Worm (Caenorhabditis elegans) whole organism, L3 larva: Measurements from ENCODE around the gene T20B12.4.

Source experiments
- R02D3.7 ChIP-seq: fragments of 150-350 bp; optimal IDR thresholded peaks from 2 replicates; lab custom pipeline; 2014; ENCODE audit warnings: missing biosample characterization, missing genetic modification characterization
- ZK546.5 ChIP-seq: sonication (generic microtip); optimal IDR thresholded peaks from 2 replicates; lab custom pipeline; 2017; ENCODE audit warnings: missing biosample characterization, missing genetic modification characterization
- aly-2 ChIP-seq: fragments of 150-350 bp; optimal IDR thresholded peaks from 2 replicates; lab custom pipeline; 2014; ENCODE audit warnings: missing biosample characterization, missing genetic modification characterization
- ama-1 ChIP-seq: fragments of 150-350 bp; optimal IDR thresholded peaks from 2 replicates; lab custom pipeline; 2018
- ceh-16 ChIP-seq: sonication (generic microtip); optimal IDR thresholded peaks from 2 replicates; lab custom pipeline; 2017; ENCODE audit warnings: missing biosample characterization, missing genetic modification characterization
- ceh-28 ChIP-seq: fragments of 150-350 bp; optimal IDR thresholded peaks from 2 replicates; lab custom pipeline; 2014; ENCODE audit warnings: missing biosample characterization, missing genetic modification reagents, missing genetic modification characterization
- ceh-9 ChIP-seq: sonication (generic microtip); optimal IDR thresholded peaks from 2 replicates; lab custom pipeline; 2018; ENCODE audit warnings: missing biosample characterization, missing genetic modification characterization
- egl-27 ChIP-seq: sonication (generic microtip); optimal IDR thresholded peaks from 4 replicates; lab custom pipeline; 2017; ENCODE audit warnings: missing biosample characterization, missing genetic modification reagents, missing genetic modification characterization
- egl-5 ChIP-seq: fragments of 150-350 bp; optimal IDR thresholded peaks from 2 replicates; lab custom pipeline; 2017; ENCODE audit warnings: missing biosample characterization, missing genetic modification reagents, missing genetic modification characterization, inconsistent platforms
- elt-1 ChIP-seq: fragments of 150-350 bp; optimal IDR thresholded peaks from 2 replicates; lab custom pipeline; 2014; ENCODE audit warnings: missing biosample characterization, missing genetic modification characterization
- elt-2 ChIP-seq: sonication (generic microtip); optimal IDR thresholded peaks from 2 replicates; lab custom pipeline; 2016; ENCODE audit warnings: missing genetic modification reagents, mild to moderate bottlenecking, missing genetic modification characterization, missing compliant biosample characterization
- elt-3 ChIP-seq, 3 experiments: fragments of 150-350 bp in 1 of 3; sonication (generic microtip) in 2 of 3; optimal IDR thresholded peaks; 2 replicates in 2 of 3; 4 replicates in 1 of 3; lab custom pipeline; 2014 to 2017; ENCODE audit warnings: missing biosample characterization in 3 of 3, missing genetic modification characterization in 3 of 3
- eor-1 ChIP-seq, 2 experiments: fragments of 150-350 bp; optimal IDR thresholded peaks; 2 replicates each; lab custom pipeline; 2014 to 2018; ENCODE audit warnings: missing biosample characterization in 2 of 2, missing genetic modification characterization in 2 of 2
- fkh-2 ChIP-seq: fragments of 150-350 bp; optimal IDR thresholded peaks from 2 replicates; lab custom pipeline; 2014; ENCODE audit warnings: missing biosample characterization, missing genetic modification reagents, missing genetic modification characterization
- fos-1 ChIP-seq: fragments of 150-350 bp; optimal IDR thresholded peaks from 2 replicates; lab custom pipeline; 2014; ENCODE audit warnings: missing biosample characterization, missing genetic modification characterization
- hmg-11 ChIP-seq: sonication (generic microtip); optimal IDR thresholded peaks from 2 replicates; lab custom pipeline; 2016; ENCODE audit warnings: missing genetic modification characterization, missing compliant biosample characterization
- jun-1 ChIP-seq: fragments of 150-350 bp; optimal IDR thresholded peaks from 2 replicates; lab custom pipeline; 2014; ENCODE audit warnings: missing biosample characterization, missing genetic modification reagents, missing genetic modification characterization
- lin-15B ChIP-seq: fragments of 150-350 bp; optimal IDR thresholded peaks from 2 replicates; lab custom pipeline; 2014; ENCODE audit warnings: missing biosample characterization, missing genetic modification characterization
- lin-39 ChIP-seq: fragments of 150-350 bp; optimal IDR thresholded peaks from 2 replicates; lab custom pipeline; 2018; ENCODE audit warnings: missing biosample characterization, missing genetic modification reagents, missing genetic modification characterization
- lsy-12 ChIP-seq: sonication (generic microtip); optimal IDR thresholded peaks from 2 replicates; lab custom pipeline; 2016; ENCODE audit warnings: mild to moderate bottlenecking, missing genetic modification characterization, missing compliant biosample characterization
- mdl-1 ChIP-seq: fragments of 150-350 bp; optimal IDR thresholded peaks from 2 replicates; lab custom pipeline; 2014; ENCODE audit warnings: missing biosample characterization, missing genetic modification characterization
- nfya-1 ChIP-seq: sonication (generic microtip); optimal IDR thresholded peaks from 2 replicates; lab custom pipeline; 2017; ENCODE audit warnings: missing genetic modification characterization, mild to moderate bottlenecking, missing compliant biosample characterization, antibody characterized with exemption, moderate library complexity; ENCODE audit not compliant: insufficient read depth
- nhr-11 ChIP-seq: fragments of 150-350 bp; optimal IDR thresholded peaks from 2 replicates; lab custom pipeline; 2014; ENCODE audit warnings: missing biosample characterization, missing genetic modification characterization
- nhr-12 ChIP-seq: fragments of 150-350 bp; optimal IDR thresholded peaks from 2 replicates; lab custom pipeline; 2014; ENCODE audit warnings: missing biosample characterization, missing genetic modification characterization
- nhr-23 ChIP-seq: fragments of 150-350 bp; optimal IDR thresholded peaks from 2 replicates; lab custom pipeline; 2014; ENCODE audit warnings: missing biosample characterization, missing genetic modification reagents, missing genetic modification characterization
- nhr-237 ChIP-seq: fragments of 150-350 bp; optimal IDR thresholded peaks from 2 replicates; lab custom pipeline; 2014; ENCODE audit warnings: missing biosample characterization, missing genetic modification characterization
- nhr-25 ChIP-seq: sonication (generic microtip); optimal IDR thresholded peaks from 2 replicates; lab custom pipeline; 2017; ENCODE audit warnings: missing biosample characterization, missing genetic modification characterization
- nhr-43 ChIP-seq: sonication (generic microtip); optimal IDR thresholded peaks from 2 replicates; lab custom pipeline; 2016; ENCODE audit warnings: mild to moderate bottlenecking, missing genetic modification characterization, missing compliant biosample characterization; ENCODE audit not compliant: poor library complexity, severe bottlenecking
- nhr-67 ChIP-seq: fragments of 150-350 bp; optimal IDR thresholded peaks from 2 replicates; lab custom pipeline; 2014; ENCODE audit warnings: missing biosample characterization, missing genetic modification characterization
- nhr-76 ChIP-seq: fragments of 150-350 bp; sonication (generic microtip); optimal IDR thresholded peaks from 5 replicates; lab custom pipeline; 2014; ENCODE audit warnings: missing biosample characterization, missing genetic modification characterization
- pha-4 ChIP-seq: fragments of 150-350 bp; optimal IDR thresholded peaks from 2 replicates; lab custom pipeline; 2014; ENCODE audit warnings: missing biosample characterization, missing genetic modification reagents, missing genetic modification characterization
- pqm-1 ChIP-seq: fragments of 150-350 bp; optimal IDR thresholded peaks from 2 replicates; lab custom pipeline; 2017; ENCODE audit warnings: missing biosample characterization, missing genetic modification characterization, inconsistent platforms
- sea-2 ChIP-seq: fragments of 150-350 bp; sonication (generic microtip); optimal IDR thresholded peaks from 4 replicates; lab custom pipeline; 2014; ENCODE audit warnings: missing biosample characterization, missing genetic modification reagents, missing genetic modification characterization
- skn-1 ChIP-seq: fragments of 150-350 bp; optimal IDR thresholded peaks from 2 replicates; lab custom pipeline; 2014; ENCODE audit warnings: missing biosample characterization, missing genetic modification characterization
- tbx-2 ChIP-seq: sonication (generic microtip); optimal IDR thresholded peaks from 2 replicates; lab custom pipeline; 2016; ENCODE audit warnings: mild to moderate bottlenecking, missing genetic modification characterization, missing compliant biosample characterization
- unc-39 ChIP-seq: sonication (generic microtip); optimal IDR thresholded peaks from 4 replicates; lab custom pipeline; 2017; ENCODE audit warnings: missing biosample characterization, missing genetic modification characterization
- unc-62 ChIP-seq: fragments of 150-350 bp; sonication (generic microtip); optimal IDR thresholded peaks from 4 replicates; lab custom pipeline; 2014; ENCODE audit warnings: missing biosample characterization, missing genetic modification reagents, missing genetic modification characterization
- zag-1 ChIP-seq: fragments of 150-350 bp; optimal IDR thresholded peaks from 2 replicates; lab custom pipeline; 2014; ENCODE audit warnings: missing biosample characterization, missing genetic modification characterization

Gene T20B12.4

ce11 chrIII:7338009-7338408 lies 29.5 kb upstream of the T20B12.4 start:
- TF ChIP-seq ama-1 (lab: Kevin White, UChicago) (peak; percentile 53), nhr-67 (tag; lab: Kevin White, UChicago) (no peak)

ce11 chrIII:7338693-7339092 lies 28.8 kb upstream of the T20B12.4 start, which contains the start of gene kap-1:
TSS of gene kap-1 (plus strand) at chrIII:7338835.
- peak; percentile 33 for TF ChIP-seq nfya-1 (tag; lab: Kevin White, UChicago)
- TF ChIP-seq ama-1 (lab: Kevin White, UChicago) = peak; percentile 90
- TF ChIP-seq mdl-1 (tag; lab: Kevin White, UChicago) = no peak
- peak; percentile 40 for TF ChIP-seq nhr-43 (tag; lab: Kevin White, UChicago)
- TF ChIP-seq R02D3.7 (tag; lab: Kevin White, UChicago) = no peak
- no peak for TF ChIP-seq elt-1
- no peak for TF ChIP-seq skn-1 (tag; lab: Kevin White, UChicago)
- TF ChIP-seq nhr-76 (tag; lab: Kevin White, UChicago) = no peak
- no peak for TF ChIP-seq lin-39
- TF ChIP-seq unc-62 (GFP tag; lab: Kevin White, UChicago) = no peak
- TF ChIP-seq nhr-12 (tag; lab: Kevin White, UChicago) = no peak
- TF ChIP-seq ceh-9 (tag; lab: Kevin White, UChicago) = no peak
- peak; percentile 7 for TF ChIP-seq hmg-11 (tag; lab: Kevin White, UChicago)
- TF ChIP-seq jun-1 (tag; lab: Kevin White, UChicago) = no peak
- peak; percentile 56 for TF ChIP-seq lsy-12 (tag; lab: Kevin White, UChicago)
- no peak for TF ChIP-seq fos-1 (tag; lab: Kevin White, UChicago)
- TF ChIP-seq nhr-237 = no peak
- TF ChIP-seq elt-2 = peak; percentile 11
- no peak for TF ChIP-seq zag-1
- TF ChIP-seq aly-2 (tag; lab: Kevin White, UChicago) = no peak
- no peak for TF ChIP-seq eor-1 (tag; optimal IDR thresholded peaks at IDR 0.05; lab: Kevin White, UChicago)
- TF ChIP-seq fkh-2 (tag; lab: Kevin White, UChicago) = no peak
- no peak for TF ChIP-seq elt-3 (tag; optimal IDR thresholded peaks at IDR 0.05; lab: Kevin White, UChicago)
- TF ChIP-seq, all 47 proteins: peak for 6

- TF ChIP-seq sea-2 (GFP tag; lab: Kevin White, UChicago) = no peak
- TF ChIP-seq aly-2 (tag; lab: Kevin White, UChicago) = no peak
- no peak for TF ChIP-seq elt-3 (tag; optimal IDR thresholded peaks at IDR 0.05; lab: Kevin White, UChicago)
- no peak for TF ChIP-seq unc-39
- no peak for TF ChIP-seq pqm-1 (tag; lab: Kevin White, UChicago)
Measured at ce11 chrIII:7339138-7339537, 28.4 kb upstream of the T20B12.4 start.

DNA sequence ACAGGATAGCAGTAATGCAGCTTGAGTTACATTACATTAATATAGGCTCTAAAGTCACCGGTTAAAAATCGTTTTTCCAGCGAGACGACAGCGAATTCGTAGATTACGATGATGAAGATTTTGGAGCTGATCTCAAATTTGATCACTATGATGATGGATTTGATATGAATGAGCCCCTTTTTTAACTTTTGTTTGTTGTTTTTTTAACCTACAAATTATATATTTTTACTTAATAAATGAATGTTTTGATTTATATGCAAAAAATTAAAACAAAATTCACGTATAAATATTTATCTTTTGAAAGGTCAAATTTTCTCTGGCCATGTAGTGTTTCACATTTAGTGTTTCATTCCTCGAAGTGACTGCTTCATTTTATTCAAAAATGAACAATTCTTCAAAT lies 24.1 kb upstream of the T20B12.4 start, which contains the start of gene F08F8.6:
F08F8.6 (plus strand) TSS at position 301 of the 400 bp plus-strand sequence.
- no peak for TF ChIP-seq egl-5 (tag; lab: Kevin White, UChicago)
- TF ChIP-seq tbx-2 = no peak
- no peak for TF ChIP-seq unc-39
- no peak for TF ChIP-seq elt-3 (tag; optimal IDR thresholded peaks at IDR 0.05; lab: Kevin White, UChicago)
- TF ChIP-seq R02D3.7 (tag; lab: Kevin White, UChicago) = no peak
- no peak for TF ChIP-seq egl-27 (tag; lab: Kevin White, UChicago)
- no peak for TF ChIP-seq nhr-67 (tag; lab: Kevin White, UChicago)
- no peak for TF ChIP-seq sea-2 (GFP tag; lab: Kevin White, UChicago)
- TF ChIP-seq unc-62 (GFP tag; lab: Kevin White, UChicago) = no peak
- no peak for TF ChIP-seq ceh-28
- no peak for TF ChIP-seq lin-15B
- no peak for TF ChIP-seq jun-1 (tag; lab: Kevin White, UChicago)

- TF ChIP-seq ceh-9 (tag; lab: Kevin White, UChicago) = no peak
- TF ChIP-seq ceh-16 (tag; lab: Kevin White, UChicago) = no peak
- no peak for TF ChIP-seq nhr-23 (tag; lab: Kevin White, UChicago)
- no peak for TF ChIP-seq ZK546.5 (tag; lab: Kevin White, UChicago)
- no peak for TF ChIP-seq sea-2 (GFP tag; lab: Kevin White, UChicago)
- no peak for TF ChIP-seq pha-4 (tag; lab: Kevin White, UChicago)
- no peak for TF ChIP-seq nhr-67 (tag; lab: Kevin White, UChicago)
- no peak for TF ChIP-seq lin-39
- TF ChIP-seq nhr-25 = no peak
- no peak for TF ChIP-seq jun-1 (tag; lab: Kevin White, UChicago)
- no peak for TF ChIP-seq elt-3 (tag; optimal IDR thresholded peaks at IDR 0.05; lab: Kevin White, UChicago)
- TF ChIP-seq nfya-1 (tag; lab: Kevin White, UChicago) = no peak
- TF ChIP-seq ama-1 (lab: Kevin White, UChicago) = no peak
- TF ChIP-seq nhr-11 (tag; lab: Kevin White, UChicago) = no peak
- TF ChIP-seq ceh-28 = no peak
- TF ChIP-seq lin-15B = no peak
- TF ChIP-seq nhr-237 = no peak
Measured at ce11 chrIII:7347049-7347448, 20.5 kb upstream of the T20B12.4 start, which contains the start of gene F08F8.7. TSS of gene F08F8.7 (minus strand) at chrIII:7347149.
